Fruit fly (Drosophila melanogaster): ENCODE measurements around the gene CG1764.

DNA sequence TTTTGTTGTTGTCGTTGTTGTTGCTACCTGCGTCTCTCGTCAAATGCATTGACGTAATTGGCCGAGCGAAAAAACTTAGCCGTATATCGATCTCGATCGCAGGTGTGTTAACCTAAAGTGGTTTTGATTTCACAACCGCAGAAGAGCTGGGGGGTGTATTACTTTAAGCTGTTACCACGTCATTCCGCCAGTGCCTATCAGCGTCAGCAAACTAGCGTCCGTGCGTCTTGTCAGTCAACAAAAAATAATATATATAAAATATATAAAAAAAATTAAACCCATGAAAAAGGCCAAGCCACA, at the start of gene CG1764:
- TF ChIP-seq Ets96B (tag; optimal IDR thresholded peaks at IDR 0.05) = no peak
- no peak for TF ChIP-seq CG6792 (GFP tag; optimal IDR thresholded peaks at IDR 0.05)
